Worm (Caenorhabditis elegans): Measurements from ENCODE around the gene nuo-4.

The nuo-4 gene

DNA sequence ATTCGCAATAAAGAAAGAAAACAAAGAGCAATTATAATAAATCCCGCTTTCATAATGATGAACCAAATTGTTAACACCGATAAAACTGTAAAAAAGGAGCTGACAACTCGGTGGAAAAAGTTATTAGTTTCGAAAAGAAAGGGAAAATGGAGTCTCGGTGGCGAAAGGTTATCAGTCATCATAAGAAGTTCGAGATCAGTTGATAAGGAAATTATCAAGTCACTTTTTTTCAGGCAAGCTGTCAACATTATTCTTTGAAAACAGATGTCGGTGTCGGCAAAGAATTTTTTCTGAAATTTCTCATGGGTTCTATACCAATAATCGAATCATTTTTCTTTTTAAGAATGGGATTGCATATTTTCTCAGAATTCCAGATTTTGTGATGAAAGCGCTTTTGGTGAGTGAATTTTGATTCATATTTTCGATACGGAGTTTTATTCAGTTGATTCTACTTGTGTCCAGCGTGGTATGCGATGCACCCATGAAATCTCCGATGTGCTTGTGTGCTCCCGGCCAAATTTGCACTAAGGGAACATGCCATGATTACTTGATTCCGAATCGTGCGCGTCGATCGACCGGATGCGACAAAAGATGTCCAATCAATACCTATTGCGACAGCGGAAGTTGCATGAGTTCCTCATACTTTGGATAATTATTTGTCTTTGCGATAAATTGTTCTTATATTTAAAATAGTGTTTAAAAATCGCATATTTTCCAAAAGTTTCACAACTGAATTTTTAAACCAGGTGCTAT lies 29.9 kb upstream of the nuo-4 start, which contains the start of the genes F37C12.21 and F37C12.10:
Gene F37C12.21, plus strand, starts transcription at position 58 of the 753 bp plus-strand sequence.
Gene F37C12.10, minus strand, starts transcription at position 85 of the 753 bp plus-strand sequence.
- TF ChIP-seq ama-1 (optimal IDR thresholded peaks at IDR 0.05), result no peak
- TF ChIP-seq lin-39 (tag; optimal IDR thresholded peaks at IDR 0.05), result no peak
- no peak for TF ChIP-seq mml-1 (tag; optimal IDR thresholded peaks at IDR 0.05)
- TF ChIP-seq elt-2 (tag; optimal IDR thresholded peaks at IDR 0.05), result peak; percentile 77
- no peak for TF ChIP-seq tbx-2 (tag; optimal IDR thresholded peaks at IDR 0.05)
- TF ChIP-seq aly-2 (tag; optimal IDR thresholded peaks at IDR 0.05), result no peak
- TF ChIP-seq R02D3.7 (tag; optimal IDR thresholded peaks at IDR 0.05), result no peak
- TF ChIP-seq elt-3 (tag; optimal IDR thresholded peaks at IDR 0.05), result no peak
- peak; percentile 4 for TF ChIP-seq pha-4 (tag; optimal IDR thresholded peaks at IDR 0.05)
- TF ChIP-seq pqm-1 (tag; optimal IDR thresholded peaks at IDR 0.05), result peak; percentile 33
- no peak for TF ChIP-seq skn-1 (tag; optimal IDR thresholded peaks at IDR 0.05)
- TF ChIP-seq ztf-11 (tag; optimal IDR thresholded peaks at IDR 0.05), result no peak
- TF ChIP-seq ceh-82 (tag; optimal IDR thresholded peaks at IDR 0.05), result no peak
- TF ChIP-seq fkh-10 (GFP tag; optimal IDR thresholded peaks at IDR 0.05), result no peak

DNA sequence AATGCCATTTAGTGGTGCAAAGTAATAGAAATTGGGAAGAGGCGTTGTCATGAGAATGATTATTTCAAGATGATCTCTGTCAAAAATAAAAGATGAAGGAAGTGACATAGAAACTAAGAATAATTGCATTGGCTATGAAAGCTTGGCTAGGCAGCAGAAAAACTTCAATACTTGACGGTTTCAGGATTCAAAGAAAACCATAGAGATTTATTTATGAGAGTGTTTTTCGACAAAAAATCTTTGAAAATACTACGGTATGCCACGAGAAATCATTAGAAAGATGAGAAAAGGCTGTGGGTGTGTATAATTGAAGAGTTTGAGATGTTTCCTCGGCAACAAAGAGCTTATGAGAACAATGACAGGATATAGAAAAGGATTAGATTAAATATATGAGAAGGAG lies 26.9 kb upstream of the nuo-4 start, which contains the start of gene F37C12.14:
Gene F37C12.14, minus strand, starts transcription at position 101 of the 400 bp plus-strand sequence.
- no peak for TF ChIP-seq egl-5 (tag; optimal IDR thresholded peaks at IDR 0.05)
- no peak for TF ChIP-seq elt-2 (tag; optimal IDR thresholded peaks at IDR 0.05)
- TF ChIP-seq ceh-16 (tag; optimal IDR thresholded peaks at IDR 0.05), result no peak

DNA sequence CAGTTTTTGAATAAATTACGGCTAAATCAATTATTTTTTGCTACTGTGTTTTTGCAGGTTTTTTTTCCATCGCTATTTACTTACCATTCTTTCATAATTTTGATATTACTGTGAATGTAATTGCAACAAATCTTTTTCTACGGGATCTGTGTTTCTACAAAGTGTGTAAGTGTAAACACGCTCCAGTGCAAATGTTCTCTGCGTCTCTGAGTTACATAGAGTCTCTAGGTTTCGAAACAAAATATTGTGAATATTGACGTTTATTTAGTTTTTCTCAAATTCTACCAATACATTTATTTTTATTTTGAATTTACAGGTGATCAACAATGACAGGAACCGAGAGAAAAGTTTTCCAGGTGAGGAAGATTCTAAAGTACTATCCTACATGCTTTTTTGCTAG lies 25.4 kb upstream of the nuo-4 start, which contains the start of gene yju-2:
Gene yju-2, plus strand, starts transcription at position 315 of the 400 bp plus-strand sequence.
- no peak for TF ChIP-seq jun-1 (tag; optimal IDR thresholded peaks at IDR 0.05)
- no peak for TF ChIP-seq fos-1 (tag; optimal IDR thresholded peaks at IDR 0.05)
- peak; percentile 18 for TF ChIP-seq ceh-28 (tag; optimal IDR thresholded peaks at IDR 0.05)
- TF ChIP-seq tbx-2 (tag; optimal IDR thresholded peaks at IDR 0.05), result no peak
- peak; percentile 60 for TF ChIP-seq nhr-43 (tag; optimal IDR thresholded peaks at IDR 0.05; ENCODE audit: poor library complexity, severe bottlenecking)
- TF ChIP-seq lsy-12 (tag; optimal IDR thresholded peaks at IDR 0.05), result no peak
- TF ChIP-seq pha-4 (tag; optimal IDR thresholded peaks at IDR 0.05), result peak; percentile 95
- TF ChIP-seq elt-2 (tag; optimal IDR thresholded peaks at IDR 0.05), result peak; percentile 24
- TF ChIP-seq nhr-67 (tag; optimal IDR thresholded peaks at IDR 0.05), result no peak
- TF ChIP-seq nhr-12 (tag; optimal IDR thresholded peaks at IDR 0.05), result no peak
- no peak for TF ChIP-seq ztf-11 (tag; optimal IDR thresholded peaks at IDR 0.05)
- no peak for TF ChIP-seq unc-39 (tag; optimal IDR thresholded peaks at IDR 0.05)
- TF ChIP-seq nhr-28 (tag; optimal IDR thresholded peaks at IDR 0.05), result no peak
- TF ChIP-seq fkh-2 (tag; optimal IDR thresholded peaks at IDR 0.05), result no peak
- no peak for TF ChIP-seq sea-2 (GFP tag; optimal IDR thresholded peaks at IDR 0.05)
- TF ChIP-seq mdl-1 (tag; optimal IDR thresholded peaks at IDR 0.05), result no peak
- TF ChIP-seq aly-2 (tag; optimal IDR thresholded peaks at IDR 0.05), result no peak
- peak; percentile 70 for TF ChIP-seq nhr-23 (tag; optimal IDR thresholded peaks at IDR 0.05)
- TF ChIP-seq ztf-4 (tag; optimal IDR thresholded peaks at IDR 0.05), result no peak
- no peak for TF ChIP-seq ZK546.5 (tag; optimal IDR thresholded peaks at IDR 0.05)
- TF ChIP-seq unc-62 (GFP tag; optimal IDR thresholded peaks at IDR 0.05), result no peak
- peak; percentile 39 for TF ChIP-seq snpc-4 (tag; optimal IDR thresholded peaks at IDR 0.05)
- peak; percentile 1 for TF ChIP-seq egl-27 (tag; optimal IDR thresholded peaks at IDR 0.05)
- TF ChIP-seq pqm-1 (tag; optimal IDR thresholded peaks at IDR 0.05), result peak; percentile 16
- peak; percentile 69 for TF ChIP-seq nfya-1 (tag; optimal IDR thresholded peaks at IDR 0.05; ENCODE audit: insufficient read depth)
- no peak for TF ChIP-seq ama-1 (optimal IDR thresholded peaks at IDR 0.05)
- peak; percentile 63 for TF ChIP-seq nhr-25 (tag; optimal IDR thresholded peaks at IDR 0.05)
- no peak for TF ChIP-seq ceh-16 (tag; optimal IDR thresholded peaks at IDR 0.05)
- peak; percentile 37 for TF ChIP-seq hmg-11 (tag; optimal IDR thresholded peaks at IDR 0.05)
- no peak for TF ChIP-seq zag-1 (tag; optimal IDR thresholded peaks at IDR 0.05)
- TF ChIP-seq nhr-11 (tag; optimal IDR thresholded peaks at IDR 0.05), result peak; percentile 29
- no peak for TF ChIP-seq elt-1 (tag; optimal IDR thresholded peaks at IDR 0.05)
- TF ChIP-seq eor-1 (tag; optimal IDR thresholded peaks at IDR 0.05), result no peak
- TF ChIP-seq daf-12 (tag; optimal IDR thresholded peaks at IDR 0.05), result no peak
- no peak for TF ChIP-seq nhr-77 (tag; optimal IDR thresholded peaks at IDR 0.05)
- no peak for TF ChIP-seq egl-5 (tag; optimal IDR thresholded peaks at IDR 0.05)
- no peak for TF ChIP-seq fkh-10 (GFP tag; optimal IDR thresholded peaks at IDR 0.05)
- no peak for TF ChIP-seq ceh-82 (tag; optimal IDR thresholded peaks at IDR 0.05)
- TF ChIP-seq ceh-9 (tag; optimal IDR thresholded peaks at IDR 0.05), result no peak
- TF ChIP-seq skn-1 (tag; optimal IDR thresholded peaks at IDR 0.05), result no peak
- TF ChIP-seq mml-1 (tag; optimal IDR thresholded peaks at IDR 0.05), result no peak
- peak; percentile 84 for TF ChIP-seq lin-15B (tag; optimal IDR thresholded peaks at IDR 0.05)

All from whole organism, L3 larva.